Worm (Caenorhabditis elegans) whole organism, L2 larva: ENCODE measurements around the gene F11D11.6.

Experiments used
- nhr-25 ChIP-seq: fragments of 150-350 bp; sonication (generic microtip); optimal IDR thresholded peaks from 3 replicates; lab custom pipeline; 2014; ENCODE audit warnings: missing biosample characterization, missing genetic modification characterization
- ztf-11 ChIP-seq: sonication (generic microtip); optimal IDR thresholded peaks from 2 replicates; lab custom pipeline; 2017; ENCODE audit warnings: missing biosample characterization, missing genetic modification characterization

ce11 chrV:18724076-18724475, 28.9 kb downstream of the F11D11.6 start:
- TF ChIP-seq nhr-25 = no peak
- no peak for TF ChIP-seq ztf-11
